Worm (Caenorhabditis elegans): Measurements from ENCODE around the gene ndua-5.

DNA sequence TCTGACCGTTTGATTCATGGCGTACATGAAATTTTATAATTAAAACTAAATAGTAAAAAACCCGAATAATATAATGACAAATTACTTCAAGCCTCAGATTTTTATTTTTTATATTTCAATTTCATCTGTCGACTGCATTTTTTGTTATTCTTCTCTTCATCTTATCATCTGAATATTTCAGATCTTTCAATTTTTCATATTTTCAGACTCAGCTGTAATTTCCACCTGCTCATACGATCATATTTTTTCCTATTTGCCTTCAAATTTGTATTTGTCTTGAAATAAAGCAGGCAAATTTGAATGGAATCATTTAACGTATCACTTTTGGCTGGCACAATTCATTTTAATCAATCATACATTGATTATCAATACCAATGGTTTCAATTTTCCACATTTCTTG is 26.6 kb downstream of the ndua-5 start, which contains the start of gene sru-4:
- TF ChIP-seq ama-1 (optimal IDR thresholded peaks at IDR 0.05) = no peak
- TF ChIP-seq lin-15B (tag; optimal IDR thresholded peaks at IDR 0.05) = no peak
- TF ChIP-seq lin-35 (GFP tag; optimal IDR thresholded peaks at IDR 0.05) = no peak
- no peak for TF ChIP-seq grh-1 (GFP tag; IDR thresholded peaks at IDR 0.05)

All from whole organism, L1 larva.